Fruit fly (Drosophila melanogaster): ENCODE data around the gene Rtel1.

DNA sequence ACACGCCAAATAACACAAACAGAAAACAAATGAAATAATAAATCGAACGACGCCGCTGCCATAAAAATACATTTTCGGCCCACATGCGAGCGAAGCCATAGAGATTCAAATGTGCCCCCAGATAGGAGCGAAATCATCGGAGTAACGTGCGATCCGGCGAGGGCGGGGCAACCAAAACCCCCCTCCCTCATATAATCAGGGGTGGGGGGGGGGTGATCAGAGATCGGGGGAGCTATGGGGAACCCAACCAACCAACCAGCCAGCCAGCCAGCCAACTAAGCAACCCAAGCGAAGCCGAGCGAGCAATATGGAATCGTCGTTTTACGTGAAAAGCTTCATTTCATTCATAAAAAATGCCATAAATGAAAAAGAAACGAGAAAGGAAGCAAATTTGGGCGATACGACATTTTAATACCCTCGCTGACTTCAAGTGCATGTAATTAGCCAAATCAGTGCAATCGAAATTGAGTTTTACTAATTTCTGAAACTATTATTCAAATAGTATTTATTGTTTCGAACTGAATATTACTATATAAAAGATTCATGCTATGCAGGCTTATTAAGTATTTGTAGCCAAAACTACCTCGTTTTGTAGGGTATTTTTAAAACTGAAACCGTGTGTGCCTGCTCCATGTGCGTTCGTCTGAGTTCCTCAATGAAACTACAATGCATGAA is 47.6 kb upstream of the Rtel1 start:
- TF ChIP-seq nmo (GFP tag; optimal IDR thresholded peaks at IDR 0.05): peak; percentile 79
- TF ChIP-seq Atf3 (GFP tag; optimal IDR thresholded peaks at IDR 0.05): no peak
- peak; percentile 66 for TF ChIP-seq CG12155 (GFP tag; optimal IDR thresholded peaks at IDR 0.05)
- TF ChIP-seq ato (GFP tag; IDR thresholded peaks at IDR 0.05; ENCODE audit: partially characterized antibody): no peak
- no peak for TF ChIP-seq Lpt (GFP tag; optimal IDR thresholded peaks at IDR 0.05)
- TF ChIP-seq CG11085 (GFP tag; IDR thresholded peaks at IDR 0.05): no peak
- TF ChIP-seq CG10209 (GFP tag; optimal IDR thresholded peaks at IDR 0.05): peak; percentile 64
- peak; percentile 66 for TF ChIP-seq Asciz (GFP tag; optimal IDR thresholded peaks at IDR 0.05)

All from whole organism, embryonic.